Fruit fly (Drosophila melanogaster) whole organism, embryonic: ENCODE measurements around the gene Argl.
A peak's percentile ranks its signal among the peaks of the same experiment; 100 is the strongest.

ENCODE experiments used
- Antp ChIP-seq: fragments of 200-800 bp; sonication (Bioruptor generic); optimal IDR thresholded peaks from 3 replicates; lab custom pipeline; 2016; ENCODE audit warnings: missing biosample characterization, missing genetic modification characterization
- BEAF-32 ChIP-seq: fragments of 200-800 bp; sonication (Bioruptor generic); optimal IDR thresholded peaks from 3 replicates; lab custom pipeline; 2017; ENCODE audit warnings: missing biosample characterization, missing genetic modification characterization, mild to moderate bottlenecking, moderate library complexity, missing genetic modification reagents
- CG13894 ChIP-seq: fragments of 200-800 bp; sonication (Bioruptor generic); optimal IDR thresholded peaks from 3 replicates; lab custom pipeline; 2018; ENCODE audit warnings: missing biosample characterization, mild to moderate bottlenecking, missing genetic modification characterization, moderate library complexity
- CG14710 ChIP-seq: fragments of 200-800 bp; sonication (Bioruptor generic); optimal IDR thresholded peaks from 3 replicates; lab custom pipeline; 2019; ENCODE audit warnings: missing biosample characterization, mild to moderate bottlenecking, missing genetic modification characterization, moderate library complexity
- CG14965 ChIP-seq: fragments of 200-800 bp; sonication (Bioruptor generic); optimal IDR thresholded peaks from 2 replicates; lab custom pipeline; 2016; ENCODE audit warnings: missing biosample characterization, missing genetic modification characterization, borderline replicate concordance
- CG15269 ChIP-seq: fragments of 200-800 bp; sonication (Bioruptor generic); optimal IDR thresholded peaks from 2 replicates; lab custom pipeline; 2018; ENCODE audit warnings: missing biosample characterization, mild to moderate bottlenecking, missing genetic modification characterization, moderate library complexity
- CG1602 ChIP-seq: fragments of 200-800 bp; sonication (Bioruptor generic); optimal IDR thresholded peaks from 3 replicates; lab custom pipeline; 2016; ENCODE audit warnings: missing biosample characterization, missing genetic modification characterization
- CG17328 ChIP-seq: fragments of 200-800 bp; sonication (Bioruptor generic); IDR thresholded peaks from 2 replicates; pipeline ENCODE4 v1.3.6; 2022; ENCODE audit warnings: missing biosample characterization, missing genetic modification characterization
- CG17359 ChIP-seq: fragments of 200-800 bp; sonication (Bioruptor generic); optimal IDR thresholded peaks from 3 replicates; lab custom pipeline; 2018; ENCODE audit warnings: missing biosample characterization, mild to moderate bottlenecking, missing genetic modification characterization, moderate library complexity
- CG17568 ChIP-seq: fragments of 200-800 bp; sonication (Bioruptor generic); optimal IDR thresholded peaks from 2 replicates; lab custom pipeline; 2018; ENCODE audit warnings: missing biosample characterization, mild to moderate bottlenecking, missing genetic modification characterization, moderate library complexity
- CG1832 ChIP-seq: fragments of 200-800 bp; sonication (Bioruptor generic); optimal IDR thresholded peaks from 2 replicates; lab custom pipeline; 2017; ENCODE audit warnings: missing biosample characterization, mild to moderate bottlenecking, missing genetic modification characterization, inconsistent platforms
- CG2199 ChIP-seq: fragments of 200-800 bp; sonication (Bioruptor generic); IDR thresholded peaks from 3 replicates; pipeline ENCODE4 v1.3.6; 2022; ENCODE audit warnings: missing biosample characterization, missing genetic modification characterization
- CG30403 ChIP-seq: fragments of 200-800 bp; sonication (Bioruptor generic); optimal IDR thresholded peaks from 3 replicates; lab custom pipeline; 2016; ENCODE audit warnings: missing biosample characterization, missing genetic modification characterization
- CG32772 ChIP-seq: fragments of 200-800 bp; sonication (Bioruptor generic); IDR thresholded peaks from 2 replicates; pipeline ENCODE4 v1.3.6; 2022; ENCODE audit warnings: missing biosample characterization, missing genetic modification characterization
- CG5953 ChIP-seq: fragments of 200-800 bp; sonication (Bioruptor generic); IDR thresholded peaks from 2 replicates; pipeline ENCODE4 v1.3.6; 2022; ENCODE audit warnings: missing biosample characterization, missing genetic modification characterization
- CG7357 ChIP-seq: fragments of 200-800 bp; sonication (Bioruptor generic); IDR thresholded peaks from 3 replicates; pipeline ENCODE4 v1.3.6; 2022; ENCODE audit warnings: missing biosample characterization, missing genetic modification characterization
- CG7786 ChIP-seq: fragments of 200-800 bp; sonication (Bioruptor generic); optimal IDR thresholded peaks from 2 replicates; lab custom pipeline; 2016; ENCODE audit warnings: missing biosample characterization, missing genetic modification characterization
- CG8290 ChIP-seq, 3 experiments: fragments of 200-800 bp; sonication (Bioruptor generic); optimal IDR thresholded peaks; 2 replicates each; lab custom pipeline; 2016 to 2019; ENCODE audit warnings: missing biosample characterization in 3 of 3, missing genetic modification characterization in 3 of 3, mild to moderate bottlenecking in 2 of 3, moderate library complexity in 1 of 3
- CG8388 ChIP-seq: fragments of 200-800 bp; sonication (Bioruptor generic); optimal IDR thresholded peaks from 2 replicates; lab custom pipeline; 2019; ENCODE audit warnings: missing biosample characterization, mild to moderate bottlenecking, missing genetic modification characterization, moderate library complexity
- CG8765 ChIP-seq: fragments of 200-800 bp; sonication (Bioruptor generic); IDR thresholded peaks from 2 replicates; pipeline ENCODE4 v1.3.6; 2022; ENCODE audit warnings: missing biosample characterization, missing genetic modification characterization
- Chrac-16 ChIP-seq: fragments of 200-800 bp; sonication (Bioruptor generic); optimal IDR thresholded peaks from 3 replicates; lab custom pipeline; 2016; ENCODE audit warnings: missing biosample characterization, missing genetic modification characterization
- CoRest ChIP-seq: fragments of 200-800 bp; sonication (Bioruptor generic); optimal IDR thresholded peaks from 3 replicates; lab custom pipeline; 2018; ENCODE audit warnings: missing biosample characterization, mild to moderate bottlenecking, missing genetic modification characterization, moderate library complexity
- Dip3 ChIP-seq: fragments of 200-800 bp; sonication (Bioruptor generic); optimal IDR thresholded peaks from 3 replicates; lab custom pipeline; 2016; ENCODE audit warnings: missing biosample characterization, missing genetic modification characterization
- Dp ChIP-seq: fragments of 200-800 bp; sonication (Bioruptor generic); optimal IDR thresholded peaks from 2 replicates; lab custom pipeline; 2018; ENCODE audit warnings: missing biosample characterization, mild to moderate bottlenecking, missing genetic modification characterization, moderate library complexity
- Ets65A ChIP-seq: fragments of 200-800 bp; sonication (Bioruptor generic); peaks from one replicate; lab custom pipeline; 2016; ENCODE audit warnings: missing biosample characterization, missing genetic modification characterization
- Hsf ChIP-seq: fragments of 200-800 bp; sonication (Bioruptor generic); optimal IDR thresholded peaks from 3 replicates; lab custom pipeline; 2016; ENCODE audit warnings: missing biosample characterization, missing genetic modification characterization
- Nf-YA ChIP-seq: fragments of 200-800 bp; sonication (Bioruptor generic); IDR thresholded peaks from 2 replicates; pipeline ENCODE4 v1.3.6; 2022; ENCODE audit warnings: missing biosample characterization, missing genetic modification characterization
- NfI ChIP-seq: fragments of 200-800 bp; sonication (Bioruptor generic); optimal IDR thresholded peaks from 3 replicates; lab custom pipeline; 2018; ENCODE audit warnings: missing biosample characterization, mild to moderate bottlenecking, missing genetic modification characterization, moderate library complexity
- Oaz ChIP-seq: fragments of 200-800 bp; sonication (Bioruptor generic); IDR thresholded peaks from 2 replicates; pipeline ENCODE4 v1.3.6; 2022; ENCODE audit warnings: missing biosample characterization, missing genetic modification characterization
- Six4 ChIP-seq: fragments of 200-800 bp; sonication (Bioruptor generic); optimal IDR thresholded peaks from 2 replicates; lab custom pipeline; 2016; ENCODE audit warnings: missing biosample characterization, missing genetic modification characterization
- ac ChIP-seq: fragments of 200-800 bp; sonication (Bioruptor generic); optimal IDR thresholded peaks from 3 replicates; lab custom pipeline; 2017; ENCODE audit warnings: missing biosample characterization, mild to moderate bottlenecking, missing genetic modification characterization
- bbx ChIP-seq: fragments of 200-800 bp; sonication (Bioruptor generic); IDR thresholded peaks from 2 replicates; pipeline ENCODE4 v1.3.6; 2022; ENCODE audit warnings: missing biosample characterization, missing genetic modification characterization; ENCODE audit not compliant: partially characterized antibody
- bsh ChIP-seq, 2 experiments: fragments of 200-800 bp; sonication (Bioruptor generic); optimal IDR thresholded peaks; 2 replicates each; lab custom pipeline; 2017 to 2018; ENCODE audit warnings: mild to moderate bottlenecking in 2 of 2, missing biosample characterization in 2 of 2, missing genetic modification characterization in 2 of 2, moderate library complexity in 1 of 2
- chinmo ChIP-seq: fragments of 200-800 bp; sonication (Bioruptor generic); IDR thresholded peaks from 4 replicates; pipeline ENCODE4 v1.3.6; 2022; ENCODE audit warnings: missing biosample characterization, missing genetic modification characterization; ENCODE audit not compliant: partially characterized antibody
- chm ChIP-seq: fragments of 200-800 bp; sonication (Bioruptor generic); IDR thresholded peaks from 2 replicates; pipeline ENCODE4 v1.3.6; 2022; ENCODE audit warnings: missing biosample characterization, missing genetic modification characterization
- grau ChIP-seq: fragments of 200-800 bp; optimal IDR thresholded peaks from 3 replicates; lab custom pipeline; 2019; ENCODE audit warnings: missing biosample characterization, mild to moderate bottlenecking, missing genetic modification characterization, moderate library complexity
- jing ChIP-seq: fragments of 200-800 bp; sonication (Bioruptor generic); optimal IDR thresholded peaks from 2 replicates; lab custom pipeline; 2018; ENCODE audit warnings: missing biosample characterization, mild to moderate bottlenecking, missing genetic modification characterization
- lmd ChIP-seq: fragments of 200-800 bp; sonication (Bioruptor generic); IDR thresholded peaks from 2 replicates; pipeline ENCODE4 v1.3.6; 2022; ENCODE audit warnings: missing biosample characterization, missing genetic modification characterization
- nerfin-2 ChIP-seq: fragments of 200-800 bp; sonication (Bioruptor generic); IDR thresholded peaks from 2 replicates; pipeline ENCODE4 v1.3.6; 2022; ENCODE audit warnings: missing biosample characterization, missing genetic modification characterization; ENCODE audit not compliant: partially characterized antibody
- nmo ChIP-seq: fragments of 200-800 bp; sonication (Bioruptor generic); optimal IDR thresholded peaks from 2 replicates; lab custom pipeline; 2018; ENCODE audit warnings: missing biosample characterization, mild to moderate bottlenecking, missing genetic modification characterization, moderate library complexity
- pnt ChIP-seq: fragments of 200-800 bp; sonication (Bioruptor generic); optimal IDR thresholded peaks from 3 replicates; lab custom pipeline; 2016; ENCODE audit warnings: missing biosample characterization, missing genetic modification characterization
- so ChIP-seq: fragments of 200-800 bp; sonication (Bioruptor generic); IDR thresholded peaks from 3 replicates; pipeline ENCODE4 v1.3.6; 2022; ENCODE audit warnings: missing biosample characterization, missing genetic modification characterization
- stwl ChIP-seq: fragments of 200-800 bp; sonication (Bioruptor generic); optimal IDR thresholded peaks from 3 replicates; lab custom pipeline; 2018; ENCODE audit warnings: missing biosample characterization, mild to moderate bottlenecking, missing genetic modification characterization, moderate library complexity
- tgo ChIP-seq: fragments of 200-800 bp; sonication (Bioruptor generic); IDR thresholded peaks from 3 replicates; pipeline ENCODE4 v1.3.6; 2022; ENCODE audit warnings: missing biosample characterization, missing genetic modification characterization
- twi ChIP-seq: fragments of 200-800 bp; optimal IDR thresholded peaks from 2 replicates; lab custom pipeline; 2019; ENCODE audit warnings: missing biosample characterization, mild to moderate bottlenecking, missing genetic modification characterization, moderate library complexity
- wek ChIP-seq: fragments of 200-800 bp; sonication (Bioruptor generic); optimal IDR thresholded peaks from 3 replicates; lab custom pipeline; 2018; ENCODE audit warnings: missing biosample characterization, mild to moderate bottlenecking, missing genetic modification characterization, moderate library complexity

Gene Argl

DNA sequence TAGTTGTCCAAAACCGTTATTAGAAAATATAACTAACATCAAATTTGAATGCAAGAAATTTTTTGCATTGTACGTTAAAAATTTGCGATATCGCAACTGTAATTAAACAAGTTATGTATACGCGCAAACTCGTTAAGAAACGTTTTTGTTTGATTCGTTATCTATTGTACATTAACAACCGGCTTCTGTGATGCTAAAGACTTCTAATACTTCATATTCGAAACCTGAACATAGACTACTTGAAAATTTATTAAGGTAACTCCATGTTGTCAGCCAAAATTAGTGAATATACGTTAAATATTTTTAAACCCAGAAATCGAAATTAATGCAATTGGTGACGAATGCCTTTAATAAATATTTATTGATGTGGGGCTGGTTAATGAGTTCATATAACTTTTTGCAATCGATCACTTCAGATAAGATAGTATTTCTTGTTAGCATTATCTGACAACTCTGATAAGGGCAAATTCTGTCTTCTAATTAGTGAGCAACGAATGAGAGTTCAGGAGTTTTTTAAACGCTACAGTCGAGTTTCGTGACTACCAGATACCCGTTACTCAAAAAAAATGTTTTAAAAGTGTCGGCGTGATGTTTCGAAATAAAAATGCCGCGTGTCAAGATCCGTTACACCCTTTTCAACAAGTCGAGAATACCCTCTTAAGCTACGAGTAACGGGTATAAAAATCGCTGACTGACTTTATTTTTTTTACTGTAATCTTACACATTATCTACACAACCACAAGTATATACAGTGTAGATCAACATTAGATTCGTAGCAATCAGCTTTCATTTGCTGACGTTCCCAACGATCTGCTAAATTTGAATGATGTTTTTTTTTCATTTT is 10.5 kb upstream of the Argl start (continued):
- TF ChIP-seq Hsf (GFP tag; lab: Kevin White, UChicago) (peak; percentile 28), CG8765 (peak; percentile 56), CG30403 (GFP tag; lab: Kevin White, UChicago) (peak; percentile 34), CoRest (tag; lab: Kevin White, UChicago) (peak; percentile 30), chinmo (GFP tag; lab: Robert Waterston, UW) (no peak), pnt (GFP tag; lab: Kevin White, UChicago) (no peak), CG17328 (peak; percentile 49; the same call in 1 of the 2 replicates), Chrac-16 (GFP tag; lab: Kevin White, UChicago) (peak; percentile 55), CG32772 (GFP tag; lab: Robert Waterston, UW) (peak; percentile 67), Oaz (GFP tag; lab: Robert Waterston, UW) (no peak), CG5953 (GFP tag; lab: Robert Waterston, UW) (no peak), CG14710 (tag; lab: Kevin White, UChicago) (peak; percentile 3), Ets65A (GFP tag; lab: Kevin White, UChicago) (peak; percentile 94), bbx (no peak), CG15269 (tag; lab: Kevin White, UChicago) (peak; percentile 39), Dip3 (GFP tag; lab: Kevin White, UChicago) (peak; percentile 31), CG17359 (tag; lab: Kevin White, UChicago) (peak; percentile 37), chm (GFP tag; lab: Robert Waterston, UW) (0 out of 2 replicates have a peak, but pooled peaks have one; percentile 17), CG1602 (GFP tag; lab: Kevin White, UChicago) (peak; percentile 4), tgo (GFP tag; lab: Robert Waterston, UW) (peak; percentile 52; the same call in 2 of the 3 replicates), CG8388 (peak; percentile 42), CG2199 (peak; percentile 85), twi (tag; lab: Kevin White, UChicago) (no peak), ac (GFP tag; lab: Kevin White, UChicago) (no peak), Six4 (GFP tag; lab: Kevin White, UChicago) (no peak), nmo (GFP tag; lab: Kevin White, UChicago) (peak; percentile 14), CG7786 (GFP tag; lab: Kevin White, UChicago) (peak; percentile 68), bsh (GFP tag; optimal IDR thresholded peaks at IDR 0.05; lab: Kevin White, UChicago) (peak; percentile 27 to 33)

DNA sequence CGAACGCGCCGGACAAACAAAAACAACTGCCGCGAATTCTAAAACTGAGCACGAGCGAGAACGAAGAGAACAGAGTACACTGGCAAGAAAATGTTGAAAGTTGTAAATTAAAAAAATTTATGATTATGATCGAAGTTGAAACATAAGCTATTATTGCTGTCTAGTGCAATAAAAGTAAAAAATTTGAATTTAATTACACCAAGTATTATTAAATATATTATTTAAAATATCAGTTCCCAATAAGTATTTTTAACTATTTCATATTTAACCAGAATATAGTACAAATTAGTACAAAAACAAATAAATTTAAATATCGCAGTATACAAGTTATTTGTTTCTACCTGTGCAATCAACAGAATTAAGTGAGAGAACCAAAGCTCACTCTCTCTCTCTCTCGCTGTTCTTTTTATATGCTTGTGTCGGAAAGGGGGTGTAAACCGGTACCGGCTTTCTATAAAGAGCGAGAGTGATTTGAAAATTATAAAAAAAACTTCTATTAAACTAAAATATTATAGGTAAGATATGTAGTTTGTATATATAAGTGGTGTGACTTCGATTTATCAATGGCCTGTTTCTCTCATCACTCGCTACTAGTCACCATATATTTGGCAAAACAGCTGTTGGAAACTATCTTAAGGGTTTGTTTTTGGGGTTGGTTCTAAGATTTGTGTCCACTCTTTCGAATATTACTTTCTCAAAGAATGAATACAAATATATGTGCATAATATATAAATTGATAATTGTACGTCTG is 9.5 kb upstream of the Argl start, which contains the start of gene C1GalTA:
TSS of gene C1GalTA (minus strand) at position 33 of the 751 bp plus-strand sequence.
- TF ChIP-seq CG14965 (GFP tag; lab: Kevin White, UChicago) (no peak), CG17568 (GFP tag; lab: Kevin White, UChicago) (peak; percentile 91), Antp (GFP tag; lab: Kevin White, UChicago) (peak; percentile 53), NfI (GFP tag; lab: Kevin White, UChicago) (peak; percentile 92), bsh (GFP tag; optimal IDR thresholded peaks at IDR 0.05; lab: Kevin White, UChicago) (peak; percentile 93 to 99), BEAF-32 (GFP tag; lab: Kevin White, UChicago) (no peak), CG7357 (GFP tag; lab: Robert Waterston, UW) (peak; percentile 91), CG8290 (GFP tag; optimal IDR thresholded peaks at IDR 0.05; lab: Kevin White, UChicago) (peak; percentile 95), CG8290 (tag; optimal IDR thresholded peaks at IDR 0.05; lab: Kevin White, UChicago) (peak in 1 of 2 experiments; percentile 19), lmd (GFP tag; lab: Robert Waterston, UW) (peak; percentile 97), Dp (peak; percentile 35), wek (GFP tag; lab: Kevin White, UChicago) (peak; percentile 38), grau (tag; lab: Kevin White, UChicago) (peak; percentile 99), CG1832 (GFP tag; lab: Kevin White, UChicago) (no peak), stwl (tag; lab: Kevin White, UChicago) (peak; percentile 67), CG13894 (tag; lab: Kevin White, UChicago) (peak; percentile 96), so (GFP tag; lab: Robert Waterston, UW) (peak; percentile 91), pnt (GFP tag; lab: Kevin White, UChicago) (peak; percentile 53), jing (peak; percentile 67), nerfin-2 (GFP tag; lab: Robert Waterston, UW) (no peak), Nf-YA (GFP tag; lab: Robert Waterston, UW) (peak; percentile 89)
